Worm (Caenorhabditis elegans): ENCODE measurements around the gene vps-36.

DNA sequence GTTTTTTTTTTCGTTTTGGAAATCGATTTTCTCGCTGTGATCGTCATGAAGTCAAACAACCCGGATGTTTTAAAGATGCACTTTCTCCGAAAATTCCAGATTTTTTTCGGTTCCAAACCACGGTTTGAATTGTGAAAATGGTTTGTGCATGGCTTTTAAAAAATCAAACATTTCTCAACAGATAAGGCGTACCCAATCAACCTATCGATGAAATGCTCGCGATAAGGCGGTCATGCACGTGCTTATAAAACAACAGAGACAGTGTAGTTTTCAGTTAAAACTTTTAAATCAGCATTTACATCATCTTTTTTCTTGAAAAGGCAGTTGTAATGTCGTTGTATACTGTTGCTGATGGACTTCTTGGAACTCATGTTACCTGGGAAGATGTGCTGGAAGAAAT lies 28.1 kb downstream of the vps-36 start, which contains the start of gene F58B4.5:
- TF ChIP-seq ces-1 (GFP tag; optimal IDR thresholded peaks at IDR 0.05) (no peak), nhr-76 (tag; optimal IDR thresholded peaks at IDR 0.05) (no peak), lsy-2 (tag; optimal IDR thresholded peaks at IDR 0.05) (no peak)
